Worm (Caenorhabditis elegans) whole organism, mixed stage, embryonic: ENCODE measurements around the gene drh-1.

Experiments used
- bed-3 ChIP-seq: fragments of 200-800 bp; sonication (Bioruptor generic); optimal IDR thresholded peaks from 3 replicates; lab custom pipeline; 2018; ENCODE audit warnings: mild to moderate bottlenecking, missing genetic modification characterization, moderate library complexity, missing compliant biosample characterization
- ces-1 ChIP-seq: fragments of 150-350 bp; optimal IDR thresholded peaks from 2 replicates; lab custom pipeline; 2014; ENCODE audit warnings: missing biosample characterization, missing genetic modification reagents, missing genetic modification characterization
- elt-3 ChIP-seq: fragments of 150-350 bp; optimal IDR thresholded peaks from 2 replicates; lab custom pipeline; 2014; ENCODE audit warnings: missing biosample characterization, missing genetic modification characterization
- lin-13 ChIP-seq: fragments of 150-350 bp; optimal IDR thresholded peaks from 2 replicates; lab custom pipeline; 2014; ENCODE audit warnings: missing biosample characterization, missing genetic modification characterization
- lin-32 ChIP-seq: fragments of 200-800 bp; sonication (Bioruptor generic); optimal IDR thresholded peaks from 2 replicates; lab custom pipeline; 2018; ENCODE audit warnings: mild to moderate bottlenecking, missing genetic modification characterization, missing compliant biosample characterization
- nhr-12 ChIP-seq: fragments of 150-350 bp; optimal IDR thresholded peaks from 2 replicates; lab custom pipeline; 2014; ENCODE audit warnings: missing biosample characterization, missing genetic modification characterization
- nhr-237 ChIP-seq: fragments of 150-350 bp; optimal IDR thresholded peaks from 2 replicates; lab custom pipeline; 2014; ENCODE audit warnings: missing biosample characterization, missing genetic modification characterization
- nhr-28 ChIP-seq: fragments of 150-350 bp; optimal IDR thresholded peaks from 2 replicates; lab custom pipeline; 2014; ENCODE audit warnings: missing biosample characterization, missing genetic modification characterization
- nhr-76 ChIP-seq: sonication (generic microtip); optimal IDR thresholded peaks from 2 replicates; lab custom pipeline; 2017; ENCODE audit warnings: missing biosample characterization, missing genetic modification characterization
- pha-4 ChIP-seq: fragments of 150-350 bp; optimal IDR thresholded peaks from 2 replicates; lab custom pipeline; 2018; ENCODE audit warnings: missing biosample characterization, missing genetic modification reagents, missing genetic modification characterization
- tbx-8 ChIP-seq: fragments of 200-800 bp; sonication (Bioruptor generic); optimal IDR thresholded peaks from 2 replicates; lab custom pipeline; 2018; ENCODE audit warnings: mild to moderate bottlenecking, missing genetic modification characterization, moderate library complexity, missing compliant biosample characterization
- unc-120 ChIP-seq: sonication (generic microtip); optimal IDR thresholded peaks from 2 replicates; lab custom pipeline; 2017; ENCODE audit warnings: missing genetic modification characterization, missing compliant biosample characterization; ENCODE audit not compliant: poor library complexity, severe bottlenecking
- unc-39 ChIP-seq: fragments of 150-350 bp; optimal IDR thresholded peaks from 2 replicates; lab custom pipeline; 2014; ENCODE audit warnings: missing biosample characterization, missing genetic modification characterization
- unc-62 ChIP-seq: fragments of 150-350 bp; optimal IDR thresholded peaks from 2 replicates; lab custom pipeline; 2014; ENCODE audit warnings: missing biosample characterization, missing genetic modification reagents, missing genetic modification characterization

- TF ChIP-seq lin-13 (tag; lab: Kevin White, UChicago) (no peak), bed-3 (no peak), nhr-237 (tag; lab: Kevin White, UChicago) (no peak), unc-39 (tag; lab: Kevin White, UChicago) (no peak), tbx-8 (GFP tag; lab: Kevin White, UChicago) (no peak), unc-62 (GFP tag; lab: Kevin White, UChicago) (no peak), nhr-28 (tag; lab: Kevin White, UChicago) (no peak), unc-120 (no peak), ces-1 (no peak), lin-32 (GFP tag; lab: Kevin White, UChicago) (no peak), pha-4 (tag; lab: Kevin White, UChicago) (no peak), nhr-12 (tag; lab: Kevin White, UChicago) (no peak), elt-3 (no peak), nhr-76 (tag; lab: Kevin White, UChicago) (no peak)
These were observed 51.1 kb downstream of the drh-1 start for ce11 chrIV:6562039-6562438.
